Worm (Caenorhabditis elegans) whole organism, L4 larva: Measurements from ENCODE around the gene let-754.
A peak's percentile ranks its signal among the peaks of the same experiment; 100 is the strongest.

Experiments
- D1046.2 ChIP-seq: fragments of 200-800 bp; sonication (Bioruptor generic); IDR thresholded peaks from 2 replicates; pipeline ENCODE4 v1.3.6; 2022; ENCODE audit warnings: missing genetic modification characterization, missing compliant biosample characterization
- F10B5.3 ChIP-seq: sonication (generic microtip); optimal IDR thresholded peaks from 2 replicates; lab custom pipeline; 2016; ENCODE audit warnings: mild to moderate bottlenecking, missing genetic modification characterization, missing compliant biosample characterization
- F26F4.8 ChIP-seq: fragments of 200-800 bp; sonication (Bioruptor generic); conservative IDR thresholded peaks from 2 replicates; pipeline ENCODE4 v1.3.6; 2022; ENCODE audit warnings: missing genetic modification characterization, missing compliant biosample characterization
- F44E2.7 ChIP-seq: fragments of 200-800 bp; sonication (Bioruptor generic); IDR thresholded peaks from 2 replicates; pipeline ENCODE4 v2.1.2; 2022; ENCODE audit warnings: missing genetic modification characterization, missing compliant biosample characterization
- R02D3.7 ChIP-seq: fragments of 150-350 bp; sonication (generic microtip); optimal IDR thresholded peaks from 3 replicates; lab custom pipeline; 2014; ENCODE audit warnings: missing biosample characterization, missing genetic modification characterization
- T20F7.1 ChIP-seq: fragments of 200-800 bp; sonication (Bioruptor generic); optimal IDR thresholded peaks from 2 replicates; lab custom pipeline; 2018; ENCODE audit warnings: mild to moderate bottlenecking, missing genetic modification characterization, missing compliant biosample characterization
- Y5F2A.4 ChIP-seq: fragments of 200-800 bp; sonication (Bioruptor generic); optimal IDR thresholded peaks from 2 replicates; lab custom pipeline; 2018; ENCODE audit warnings: mild to moderate bottlenecking, missing genetic modification characterization, missing compliant biosample characterization
- ZK337.2 ChIP-seq: fragments of 200-800 bp; sonication (Bioruptor generic); IDR thresholded peaks from 2 replicates; pipeline ENCODE4 v1.3.6; 2022; ENCODE audit warnings: missing genetic modification reagents, missing genetic modification characterization, missing compliant biosample characterization
- aha-1 ChIP-seq: fragments of 150-350 bp; peaks from one replicate; lab custom pipeline; 2014; ENCODE audit warnings: missing biosample characterization, missing genetic modification characterization
- attf-4 ChIP-seq: sonication (generic microtip); optimal IDR thresholded peaks from 3 replicates; lab custom pipeline; 2017; ENCODE audit warnings: missing biosample characterization, missing genetic modification characterization
- ceh-28 ChIP-seq: fragments of 150-350 bp; optimal IDR thresholded peaks from 2 replicates; lab custom pipeline; 2014; ENCODE audit warnings: missing biosample characterization, missing genetic modification reagents, missing genetic modification characterization
- ceh-44 ChIP-seq: fragments of 200-800 bp; sonication (Bioruptor generic); IDR thresholded peaks from 2 replicates; pipeline ENCODE4 v1.3.6; 2022; ENCODE audit warnings: missing genetic modification reagents, missing genetic modification characterization, missing compliant biosample characterization
- ceh-62 ChIP-seq: sonication (generic microtip); optimal IDR thresholded peaks from 2 replicates; lab custom pipeline; 2017; ENCODE audit warnings: missing biosample characterization, missing genetic modification characterization
- ces-1 ChIP-seq: fragments of 150-350 bp; sonication (generic microtip); optimal IDR thresholded peaks from 4 replicates; lab custom pipeline; 2014; ENCODE audit warnings: missing biosample characterization, missing genetic modification reagents, missing genetic modification characterization
- cey-2 ChIP-seq: sonication (generic microtip); optimal IDR thresholded peaks from 3 replicates; lab custom pipeline; 2017; ENCODE audit warnings: missing genetic modification characterization, mild to moderate bottlenecking, missing compliant biosample characterization, antibody characterized with exemption, borderline replicate concordance; ENCODE audit not compliant: insufficient read depth
- ctbp-1 ChIP-seq: fragments of 200-800 bp; sonication (Bioruptor generic); IDR thresholded peaks from 2 replicates; pipeline ENCODE4 v1.3.6; 2022; ENCODE audit warnings: missing genetic modification reagents, missing genetic modification characterization, missing compliant biosample characterization
- daf-12 ChIP-seq: fragments of 150-350 bp; optimal IDR thresholded peaks from 2 replicates; lab custom pipeline; 2014; ENCODE audit warnings: missing biosample characterization, missing genetic modification reagents, missing genetic modification characterization
- daf-16 ChIP-seq, 3 experiments: sonication (generic microtip); optimal IDR thresholded peaks; 2 replicates each; lab custom pipeline; 2016 to 2017; ENCODE audit warnings: missing genetic modification characterization in 3 of 3, missing genetic modification reagents in 3 of 3, mild to moderate bottlenecking in 2 of 3, missing compliant biosample characterization in 2 of 3, missing biosample characterization in 1 of 3, moderate library complexity in 1 of 3
- daf-8 ChIP-seq: fragments of 200-800 bp; sonication (Bioruptor generic); IDR thresholded peaks from 2 replicates; pipeline ENCODE4 v1.3.6; 2022; ENCODE audit warnings: missing genetic modification characterization, missing compliant biosample characterization
- egl-43 ChIP-seq: fragments of 200-800 bp; sonication (Bioruptor generic); IDR thresholded peaks from 2 replicates; pipeline ENCODE4 v1.3.6; 2022; ENCODE audit warnings: missing genetic modification reagents, missing genetic modification characterization, missing compliant biosample characterization
- fkh-10 ChIP-seq: fragments of 150-350 bp; optimal IDR thresholded peaks from 2 replicates; lab custom pipeline; 2014; ENCODE audit warnings: missing biosample characterization, missing genetic modification reagents, missing genetic modification characterization
- hif-1 ChIP-seq, 2 experiments: sonication (generic microtip); optimal IDR thresholded peaks; 2 replicates each; lab custom pipeline; 2016 to 2017; ENCODE audit warnings: missing compliant biosample characterization in 2 of 2, missing genetic modification characterization in 2 of 2, missing genetic modification reagents in 2 of 2, missing genotype in 2 of 2, mild to moderate bottlenecking in 1 of 2
- hlh-30 ChIP-seq: sonication (generic microtip); optimal IDR thresholded peaks from 2 replicates; lab custom pipeline; 2017; ENCODE audit warnings: antibody characterized with exemption, mild to moderate bottlenecking, missing genetic modification characterization, missing compliant biosample characterization; ENCODE audit not compliant: insufficient read depth
- lin-1 ChIP-seq: fragments of 200-800 bp; sonication (Bioruptor generic); IDR thresholded peaks from 2 replicates; pipeline ENCODE4 v1.3.6; 2022; ENCODE audit warnings: missing genetic modification reagents, missing genetic modification characterization, missing compliant biosample characterization
- lin-13 ChIP-seq: fragments of 150-350 bp; optimal IDR thresholded peaks from 2 replicates; lab custom pipeline; 2014; ENCODE audit warnings: missing biosample characterization, missing genetic modification reagents, missing genetic modification characterization
- lin-29 ChIP-seq: fragments of 200-800 bp; sonication (Bioruptor generic); IDR thresholded peaks from 2 replicates; pipeline ENCODE4 v1.3.6; 2022; ENCODE audit warnings: missing genetic modification reagents, missing genetic modification characterization, missing compliant biosample characterization
- lin-39 ChIP-seq: fragments of 150-350 bp; optimal IDR thresholded peaks from 2 replicates; lab custom pipeline; 2014; ENCODE audit warnings: missing biosample characterization, missing genetic modification reagents, missing genetic modification characterization
- lsy-2 ChIP-seq, 2 experiments: fragments of 150-350 bp in 1 of 2; sonication (generic microtip) in 1 of 2; optimal IDR thresholded peaks; 2 replicates each; lab custom pipeline; 2014 to 2017; ENCODE audit warnings: missing biosample characterization in 2 of 2, missing genetic modification characterization in 2 of 2
- mes-2 ChIP-seq: sonication (generic microtip); optimal IDR thresholded peaks from 2 replicates; lab custom pipeline; 2016; ENCODE audit warnings: missing genotype, mild to moderate bottlenecking, missing genetic modification characterization, missing compliant biosample characterization; ENCODE audit not compliant: poor library complexity, severe bottlenecking
- mxl-3 ChIP-seq: fragments of 200-800 bp; sonication (Bioruptor generic); optimal IDR thresholded peaks from 2 replicates; lab custom pipeline; 2018; ENCODE audit warnings: mild to moderate bottlenecking, missing genetic modification characterization, missing compliant biosample characterization
- nhr-10 ChIP-seq: fragments of 150-350 bp; optimal IDR thresholded peaks from 2 replicates; lab custom pipeline; 2014; ENCODE audit warnings: missing biosample characterization, missing genetic modification characterization
- nhr-102 ChIP-seq: sonication (generic microtip); optimal IDR thresholded peaks from 2 replicates; lab custom pipeline; 2016; ENCODE audit warnings: mild to moderate bottlenecking, missing genetic modification characterization, moderate library complexity, missing compliant biosample characterization
- nhr-28 ChIP-seq: fragments of 150-350 bp; optimal IDR thresholded peaks from 2 replicates; lab custom pipeline; 2014; ENCODE audit warnings: missing biosample characterization, missing genetic modification characterization
- nhr-41 ChIP-seq: fragments of 200-800 bp; sonication (Bioruptor generic); IDR thresholded peaks from 2 replicates; pipeline ENCODE4 v1.3.6; 2022; ENCODE audit warnings: missing genetic modification reagents, missing genetic modification characterization, missing compliant biosample characterization
- nhr-42 ChIP-seq: fragments of 200-800 bp; sonication (Bioruptor generic); IDR thresholded peaks from 2 replicates; pipeline ENCODE4 v1.3.6; 2022; ENCODE audit warnings: missing genetic modification characterization, missing compliant biosample characterization
- pha-4 ChIP-seq, 2 experiments: fragments of 150-350 bp in 1 of 2; fragments of 200-800 bp in 1 of 2; sonication (Bioruptor generic) in 1 of 2; IDR thresholded peaks in 1 of 2; optimal IDR thresholded peaks in 1 of 2; 2 replicates each; pipeline versions ENCODE4 v1.3.6 to Lab custom; 2014 to 2022; ENCODE audit warnings: missing genetic modification characterization in 2 of 2, missing genetic modification reagents in 2 of 2, missing biosample characterization in 1 of 2, missing compliant biosample characterization in 1 of 2
- sdz-12 ChIP-seq: fragments of 200-800 bp; sonication (Bioruptor generic); optimal IDR thresholded peaks from 2 replicates; lab custom pipeline; 2018; ENCODE audit warnings: mild to moderate bottlenecking, missing genetic modification characterization, missing compliant biosample characterization
- skn-1 ChIP-seq: fragments of 150-350 bp; optimal IDR thresholded peaks from 2 replicates; lab custom pipeline; 2014; ENCODE audit warnings: missing biosample characterization, missing genetic modification characterization
- snpc-1.2 ChIP-seq: fragments of 200-800 bp; sonication (Bioruptor generic); IDR thresholded peaks from 2 replicates; pipeline ENCODE4 v1.3.6; 2022; ENCODE audit warnings: missing genetic modification reagents, missing genetic modification characterization, missing compliant biosample characterization
- unc-62 ChIP-seq, 3 experiments: fragments of 150-350 bp in 1 of 3; sonication (generic microtip); optimal IDR thresholded peaks in 2 of 3; peaks in 1 of 3; 1 replicate in 1 of 3; 2 replicates in 2 of 3; lab custom pipeline; 2014 to 2017; ENCODE audit warnings: missing biosample characterization in 3 of 3, missing genetic modification characterization in 3 of 3, missing genetic modification reagents in 3 of 3, missing genotype in 1 of 3
- vab-7 ChIP-seq: fragments of 200-800 bp; sonication (Bioruptor generic); IDR thresholded peaks from 2 replicates; pipeline ENCODE4 v1.3.6; 2022; ENCODE audit warnings: missing genetic modification reagents, missing genetic modification characterization, missing compliant biosample characterization
- zfp-2 ChIP-seq: sonication (generic microtip); optimal IDR thresholded peaks from 2 replicates; lab custom pipeline; 2016; ENCODE audit warnings: mild to moderate bottlenecking, missing genetic modification characterization, missing compliant biosample characterization
- ztf-7 ChIP-seq: fragments of 150-350 bp; optimal IDR thresholded peaks from 2 replicates; lab custom pipeline; 2014; ENCODE audit warnings: missing biosample characterization, missing genetic modification characterization

let-754 gene

ce11 chrIII:7909263-7909662, 43.8 kb downstream of the let-754 start, which contains the start of gene ZK688.1:
Gene ZK688.1, plus strand, starts transcription at chrIII:7909563.
- no peak for TF ChIP-seq nhr-10 (tag; lab: Kevin White, UChicago)
- TF ChIP-seq attf-4 (tag; lab: Kevin White, UChicago), result no peak
- TF ChIP-seq cey-2, result no peak
- no peak for TF ChIP-seq skn-1 (tag; lab: Kevin White, UChicago)
- no peak for TF ChIP-seq lsy-2 (tag; optimal IDR thresholded peaks at IDR 0.05; lab: Kevin White, UChicago)
- no peak for TF ChIP-seq ceh-44 (GFP tag; lab: Robert Waterston, UW)
- TF ChIP-seq daf-12 (tag; lab: Kevin White, UChicago), result no peak
- no peak for TF ChIP-seq hlh-30
- no peak for TF ChIP-seq sdz-12 (GFP tag; lab: Kevin White, UChicago)
- no peak for TF ChIP-seq hif-1 (tag; optimal IDR thresholded peaks at IDR 0.05; lab: Kevin White, UChicago)
- TF ChIP-seq D1046.2 (GFP tag; lab: Robert Waterston, UW), result no peak
- TF ChIP-seq R02D3.7, result no peak
- no peak for TF ChIP-seq F26F4.8 (GFP tag; lab: Robert Waterston, UW)
- no peak for TF ChIP-seq lin-13 (GFP tag; lab: Kevin White, UChicago)
- no peak for TF ChIP-seq ztf-7
- no peak for TF ChIP-seq nhr-28 (tag; lab: Kevin White, UChicago)
- no peak for TF ChIP-seq ceh-28
- no peak for TF ChIP-seq mxl-3

DNA sequence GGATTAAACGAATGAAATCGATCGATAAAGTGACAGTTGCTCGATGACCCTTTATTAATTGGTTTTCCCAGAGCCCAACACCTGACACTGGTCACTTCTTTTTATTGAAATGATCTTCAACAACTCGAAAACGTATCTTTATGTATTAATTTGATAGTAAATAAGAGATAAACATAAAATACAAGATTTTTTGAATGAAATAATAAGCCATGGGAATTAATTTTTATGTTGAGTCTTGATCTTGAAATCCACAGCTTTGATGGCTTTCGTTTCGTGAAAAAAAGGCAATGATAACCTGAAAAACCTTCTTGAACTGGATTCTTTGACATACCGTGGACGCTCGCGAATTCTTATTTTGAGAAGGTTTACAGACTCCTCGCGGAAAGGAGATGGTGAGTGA, 45.6 kb downstream of the let-754 start, which contains the start of gene pcp-5:
Gene pcp-5, minus strand, starts transcription at position 101 of the 400 bp plus-strand sequence.
- TF ChIP-seq nhr-102 (tag; lab: Kevin White, UChicago) (no peak), daf-16 (GFP tag; optimal IDR thresholded peaks at IDR 0.05; lab: Kevin White, UChicago) (peak in 1 of 2 experiments; percentile 19), daf-16 (tag; optimal IDR thresholded peaks at IDR 0.05; lab: Kevin White, UChicago) (no peak)
- TF ChIP-seq, all 104 proteins: peak for 1

DNA sequence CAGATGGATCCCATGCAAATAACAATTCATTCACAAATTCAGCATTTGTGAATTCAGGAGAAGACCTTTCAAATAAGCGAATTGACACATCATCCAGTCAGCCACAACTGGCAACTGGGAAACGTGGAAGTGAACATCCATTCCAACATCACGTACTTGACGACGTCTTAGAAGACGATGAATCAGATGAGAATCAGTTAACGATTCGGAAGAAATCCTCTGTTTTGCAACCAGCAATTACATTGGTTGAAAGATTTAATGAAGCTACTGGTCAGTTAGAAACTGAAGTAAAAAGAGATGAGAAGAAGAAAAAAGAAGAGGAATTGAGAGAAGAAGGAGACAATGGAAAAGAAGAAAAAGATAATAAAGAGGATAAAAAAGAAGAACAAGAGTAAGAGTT, 49.7 kb downstream of the let-754 start:
- TF ChIP-seq aha-1 (tag; lab: Kevin White, UChicago), result peak; percentile 43
- no peak for TF ChIP-seq lsy-2 (tag; optimal IDR thresholded peaks at IDR 0.05; lab: Kevin White, UChicago)
- peak in 1 of 2 experiments; percentile 91 for TF ChIP-seq unc-62 (GFP tag; optimal IDR thresholded peaks at IDR 0.05 in 1 of 2; lab: Kevin White, UChicago)
- TF ChIP-seq unc-62 (tag; optimal IDR thresholded peaks at IDR 0.05; lab: Kevin White, UChicago), result no peak
- TF ChIP-seq attf-4 (tag; lab: Kevin White, UChicago), result no peak
- no peak for TF ChIP-seq fkh-10 (GFP tag; lab: Kevin White, UChicago)
- no peak for TF ChIP-seq lin-39 (tag; lab: Kevin White, UChicago)
- no peak for TF ChIP-seq nhr-41 (GFP tag; lab: Robert Waterston, UW)
- no peak for TF ChIP-seq F10B5.3 (tag; lab: Kevin White, UChicago)
- no peak for TF ChIP-seq F44E2.7 (GFP tag; lab: Robert Waterston, UW)
- no peak for TF ChIP-seq mes-2
- TF ChIP-seq daf-8 (GFP tag; lab: Robert Waterston, UW), result no peak
- no peak for TF ChIP-seq Y5F2A.4
- TF ChIP-seq ceh-62 (tag; lab: Kevin White, UChicago), result no peak
- no peak for TF ChIP-seq snpc-1.2
- TF ChIP-seq T20F7.1, result no peak
- no peak for TF ChIP-seq lin-1

ce11 chrIII:7900733-7901132, 52.4 kb downstream of the let-754 start, which contains the start of gene best-24:
Gene best-24, plus strand, starts transcription at chrIII:7901033.
- TF ChIP-seq lin-13 (GFP tag; lab: Kevin White, UChicago), result no peak
- no peak for TF ChIP-seq pha-4 (GFP tag; IDR thresholded peaks at IDR 0.05; lab: Robert Waterston, UW)
- no peak for TF ChIP-seq pha-4 (tag; optimal IDR thresholded peaks at IDR 0.05; lab: Kevin White, UChicago)
- no peak for TF ChIP-seq hif-1 (tag; optimal IDR thresholded peaks at IDR 0.05; lab: Kevin White, UChicago)
- TF ChIP-seq nhr-42 (GFP tag; lab: Robert Waterston, UW), result no peak
- no peak for TF ChIP-seq sdz-12 (GFP tag; lab: Kevin White, UChicago)
- no peak for TF ChIP-seq nhr-28 (tag; lab: Kevin White, UChicago)
- no peak for TF ChIP-seq zfp-2 (tag; lab: Kevin White, UChicago)
- TF ChIP-seq ZK337.2 (GFP tag; lab: Robert Waterston, UW), result no peak
- TF ChIP-seq daf-8 (GFP tag; lab: Robert Waterston, UW), result no peak
- TF ChIP-seq snpc-1.2, result no peak
- no peak for TF ChIP-seq vab-7 (GFP tag; lab: Robert Waterston, UW)
- TF ChIP-seq ces-1 (GFP tag; lab: Kevin White, UChicago), result no peak
- TF ChIP-seq ceh-62 (tag; lab: Kevin White, UChicago), result no peak
- no peak for TF ChIP-seq ctbp-1
- no peak for TF ChIP-seq lin-29 (GFP tag; lab: Robert Waterston, UW)
- TF ChIP-seq R02D3.7, result no peak
- TF ChIP-seq skn-1 (tag; lab: Kevin White, UChicago), result no peak
- TF ChIP-seq F26F4.8 (GFP tag; lab: Robert Waterston, UW), result no peak
- no peak for TF ChIP-seq egl-43
